Worm (Caenorhabditis elegans): ENCODE results near the gene lin-8.

DNA sequence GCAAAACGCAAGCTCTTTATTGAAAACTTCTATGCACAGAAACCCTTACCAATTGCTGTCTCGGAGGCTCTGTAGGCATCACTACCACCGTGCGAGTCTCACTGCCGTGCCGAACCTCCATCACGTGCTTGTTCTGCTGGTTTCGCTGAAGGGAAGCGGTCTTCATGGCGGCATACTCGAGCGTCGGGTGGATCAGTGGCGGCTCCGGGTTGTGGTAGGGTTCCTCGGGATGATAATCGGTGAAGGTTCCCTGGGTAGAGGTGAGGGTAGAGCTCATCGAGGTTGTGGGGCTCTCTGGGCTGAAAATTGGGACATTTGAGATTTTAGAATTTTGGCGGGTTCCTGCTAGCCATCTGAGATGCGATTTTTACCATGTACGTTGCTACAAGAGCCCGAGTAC is 3.8 kb upstream of the lin-8 start:
- TF ChIP-seq ceh-82 (tag; optimal IDR thresholded peaks at IDR 0.05) (no peak), lin-13 (GFP tag; optimal IDR thresholded peaks at IDR 0.05) (no peak), ama-1 (optimal IDR thresholded peaks at IDR 0.05) (no peak), hmg-1.1 (GFP tag; IDR thresholded peaks at IDR 0.05) (no peak), ZK546.5 (tag; optimal IDR thresholded peaks at IDR 0.05) (no peak)
